Worm (Caenorhabditis elegans) whole organism, early embryonic: ENCODE data around the gene M6.4.

Experiments
- B0310.2 ChIP-seq: sonication (generic microtip); optimal IDR thresholded peaks from 2 replicates; lab custom pipeline; 2016; ENCODE audit warnings: mild to moderate bottlenecking, missing genetic modification characterization, missing compliant biosample characterization
- F13C5.2 ChIP-seq: sonication (generic microtip); optimal IDR thresholded peaks from 2 replicates; lab custom pipeline; 2017; ENCODE audit warnings: mild to moderate bottlenecking, missing genetic modification characterization, inconsistent platforms, missing compliant biosample characterization
- aly-1 ChIP-seq: sonication (generic microtip); optimal IDR thresholded peaks from 2 replicates; lab custom pipeline; 2016; ENCODE audit warnings: missing genetic modification characterization, missing compliant biosample characterization
- ama-1 ChIP-seq: fragments of 150-350 bp; optimal IDR thresholded peaks from 2 replicates; lab custom pipeline; 2014
- ceh-13 ChIP-seq: fragments of 200-800 bp; sonication (Bioruptor generic); optimal IDR thresholded peaks from 2 replicates; lab custom pipeline; 2018; ENCODE audit warnings: mild to moderate bottlenecking, missing genetic modification characterization, missing compliant biosample characterization
- ceh-36 ChIP-seq: sonication (generic microtip); optimal IDR thresholded peaks from 2 replicates; lab custom pipeline; 2016; ENCODE audit warnings: missing genetic modification characterization, inconsistent platforms, missing compliant biosample characterization
- ets-7 ChIP-seq: sonication (generic microtip); optimal IDR thresholded peaks from 2 replicates; lab custom pipeline; 2016; ENCODE audit warnings: missing genotype, missing genetic modification characterization, missing compliant biosample characterization
- flt-1 ChIP-seq: fragments of 200-800 bp; sonication (Bioruptor generic); IDR thresholded peaks from 2 replicates; pipeline ENCODE4 v1.3.6; 2022; ENCODE audit warnings: missing genetic modification characterization, missing compliant biosample characterization
- hmbx-1 ChIP-seq: sonication (generic microtip); optimal IDR thresholded peaks from 2 replicates; lab custom pipeline; 2016; ENCODE audit warnings: mild to moderate bottlenecking, missing genetic modification characterization, missing compliant biosample characterization
- hmg-4 ChIP-seq: fragments of 200-800 bp; sonication (Bioruptor generic); optimal IDR thresholded peaks from 2 replicates; lab custom pipeline; 2018; ENCODE audit warnings: mild to moderate bottlenecking, missing genetic modification characterization, missing compliant biosample characterization
- hnd-1 ChIP-seq: sonication (generic microtip); optimal IDR thresholded peaks from 2 replicates; lab custom pipeline; 2016; ENCODE audit warnings: missing genetic modification characterization, missing compliant biosample characterization
- pes-1 ChIP-seq: fragments of 200-800 bp; sonication (Bioruptor generic); IDR thresholded peaks from 2 replicates; pipeline ENCODE4 v1.3.6; 2022; ENCODE audit warnings: missing genetic modification reagents, missing genetic modification characterization, missing compliant biosample characterization
- scrt-1 ChIP-seq: fragments of 200-800 bp; sonication (Bioruptor generic); IDR thresholded peaks from 2 replicates; pipeline ENCODE4 v1.3.6; 2022; ENCODE audit warnings: missing genetic modification characterization, missing compliant biosample characterization
- sea-1 ChIP-seq: fragments of 200-800 bp; sonication (Bioruptor generic); conservative IDR thresholded peaks from 2 replicates; pipeline ENCODE4 v1.3.6; 2022; ENCODE audit warnings: missing genetic modification characterization, missing compliant biosample characterization
- tbx-11 ChIP-seq: fragments of 200-800 bp; sonication (Bioruptor generic); IDR thresholded peaks from 2 replicates; pipeline ENCODE4 v1.3.6; 2022; ENCODE audit warnings: missing genetic modification characterization, missing compliant biosample characterization
- tbx-37 ChIP-seq: fragments of 200-800 bp; sonication (Bioruptor generic); conservative IDR thresholded peaks from 2 replicates; pipeline ENCODE4 v1.3.6; 2022; ENCODE audit warnings: missing genetic modification reagents, missing genetic modification characterization, missing compliant biosample characterization
- tra-4 ChIP-seq: sonication (generic microtip); optimal IDR thresholded peaks from 2 replicates; lab custom pipeline; 2017; ENCODE audit warnings: missing genetic modification characterization, missing compliant biosample characterization

Gene M6.4

DNA sequence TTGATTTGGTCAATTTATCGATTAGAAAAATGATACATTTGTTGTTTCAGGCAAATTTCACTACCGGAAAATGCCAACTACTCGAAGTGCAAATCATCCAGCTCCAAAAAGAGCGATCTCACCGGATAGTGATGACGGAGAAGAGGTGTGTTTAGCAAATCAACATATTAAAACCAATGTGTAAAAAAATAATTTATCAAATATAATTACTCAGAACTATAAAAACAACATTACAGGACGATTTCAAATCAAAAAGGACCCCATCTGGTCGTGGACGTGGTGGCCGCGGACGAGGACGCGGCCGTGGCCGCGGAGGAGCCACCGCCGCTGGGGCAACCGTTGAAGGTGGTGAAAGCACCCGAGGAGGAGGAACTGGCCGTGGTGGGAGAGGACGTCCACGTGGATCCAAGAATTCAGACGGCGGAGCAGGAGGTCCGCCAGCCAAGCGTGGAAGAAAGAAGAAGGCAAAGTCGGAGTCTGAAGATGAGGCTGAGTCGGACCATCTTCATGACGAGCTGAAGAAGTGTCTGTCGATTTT, 35.0 kb upstream of the M6.4 start, which contains the start of gene F13C5.2:
TSS of gene F13C5.2 (plus strand) at position 51 of the 538 bp plus-strand sequence.
- TF ChIP-seq tra-4 (tag; lab: Kevin White, UChicago) (no peak), ceh-36 (tag; lab: Kevin White, UChicago) (no peak)

DNA sequence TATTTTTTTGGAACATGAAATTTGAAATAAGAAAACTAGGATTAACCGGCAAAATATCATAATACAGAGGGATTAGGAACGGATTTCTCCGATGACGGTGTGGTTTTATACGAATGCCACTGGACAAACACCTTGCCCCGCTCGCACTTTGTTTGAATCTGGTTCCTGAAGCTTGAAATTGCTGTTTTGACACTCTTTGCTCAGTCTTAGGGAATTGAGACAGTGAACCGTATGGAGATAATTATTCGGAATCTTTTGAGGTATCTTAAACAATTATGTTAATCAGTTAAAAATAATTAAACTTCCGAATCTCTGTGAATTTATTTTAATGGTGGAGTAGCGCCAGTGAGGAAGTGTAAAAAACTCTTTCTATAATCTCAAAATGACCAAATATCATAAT, 29.5 kb upstream of the M6.4 start, which contains the start of gene F13C5.3:
TSS of gene F13C5.3 (minus strand) at position 101 of the 400 bp plus-strand sequence.
- TF ChIP-seq hmg-4 (GFP tag; lab: Kevin White, UChicago) = no peak
- no peak for TF ChIP-seq flt-1 (GFP tag; lab: Robert Waterston, UW)
- TF ChIP-seq tbx-11 (GFP tag; lab: Robert Waterston, UW) = no peak
- peak; percentile 41 for TF ChIP-seq ceh-36 (tag; lab: Kevin White, UChicago)

DNA sequence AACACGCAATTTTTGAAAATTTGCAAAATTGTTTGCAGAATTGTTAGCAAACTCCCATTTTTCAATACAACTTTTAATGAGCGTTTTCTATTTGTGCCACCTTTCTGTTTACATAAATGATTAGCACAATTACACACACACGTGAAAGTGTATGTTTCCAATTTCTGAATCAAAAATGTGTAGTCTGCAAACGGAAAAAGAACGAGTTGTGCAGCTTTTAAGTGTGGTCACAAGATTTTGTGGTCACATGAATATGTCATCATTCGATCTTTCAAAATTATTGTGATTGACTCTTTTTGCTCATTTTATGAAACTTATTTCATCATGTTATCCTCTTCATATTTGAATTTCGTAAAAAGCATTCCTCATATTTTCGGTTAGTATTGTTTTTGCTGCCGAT, 28.3 kb upstream of the M6.4 start:
- TF ChIP-seq ama-1 (lab: Kevin White, UChicago) = no peak
- no peak for TF ChIP-seq aly-1 (tag; lab: Kevin White, UChicago)
- TF ChIP-seq sea-1 = no peak
- no peak for TF ChIP-seq ceh-36 (tag; lab: Kevin White, UChicago)
- no peak for TF ChIP-seq ets-7 (tag; lab: Kevin White, UChicago)
- no peak for TF ChIP-seq hnd-1 (tag; lab: Kevin White, UChicago)
- TF ChIP-seq hmbx-1 (tag; lab: Kevin White, UChicago) = no peak
- TF ChIP-seq hmg-4 (GFP tag; lab: Kevin White, UChicago) = no peak
- no peak for TF ChIP-seq F13C5.2 (tag; lab: Kevin White, UChicago)
- TF ChIP-seq scrt-1 (GFP tag; lab: Robert Waterston, UW) = no peak
- no peak for TF ChIP-seq tra-4 (tag; lab: Kevin White, UChicago)
- no peak for TF ChIP-seq tbx-37 (GFP tag; lab: Robert Waterston, UW)
- no peak for TF ChIP-seq B0310.2 (tag; lab: Kevin White, UChicago)
- no peak for TF ChIP-seq ceh-13 (GFP tag; lab: Kevin White, UChicago)
- TF ChIP-seq tbx-11 (GFP tag; lab: Robert Waterston, UW) = no peak
- TF ChIP-seq flt-1 (GFP tag; lab: Robert Waterston, UW) = no peak
- TF ChIP-seq pes-1 (GFP tag; lab: Robert Waterston, UW) = no peak

DNA sequence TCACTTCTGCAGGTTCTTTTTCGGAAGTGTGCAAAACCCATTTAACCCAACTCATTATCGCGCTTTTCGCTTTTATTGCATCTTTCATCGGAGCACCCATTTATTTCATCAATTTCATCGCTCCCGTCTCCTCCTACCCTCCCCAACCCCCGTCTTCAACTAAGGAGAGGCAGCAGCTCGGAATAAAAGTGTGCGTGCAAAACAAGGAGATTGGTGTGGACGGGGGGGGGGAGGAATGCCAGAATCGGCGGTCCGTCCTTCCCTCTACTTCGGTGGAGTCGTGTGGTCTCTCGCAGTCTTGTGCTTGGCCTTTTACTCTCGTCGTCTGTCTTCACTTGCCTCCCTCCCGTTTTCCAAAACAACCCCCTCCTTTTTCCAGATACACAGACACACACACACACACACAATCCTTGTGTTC, 27.6 kb upstream of the M6.4 start:
- TF ChIP-seq flt-1 (GFP tag; lab: Robert Waterston, UW) (0 out of 2 replicates have a peak, but pooled peaks have one; percentile 8), ceh-13 (GFP tag; lab: Kevin White, UChicago) (no peak), sea-1 (no peak), B0310.2 (tag; lab: Kevin White, UChicago) (no peak), scrt-1 (GFP tag; lab: Robert Waterston, UW) (no peak), hnd-1 (tag; lab: Kevin White, UChicago) (no peak), tbx-11 (GFP tag; lab: Robert Waterston, UW) (no peak), F13C5.2 (tag; lab: Kevin White, UChicago) (peak; percentile 94), hmg-4 (GFP tag; lab: Kevin White, UChicago) (peak; percentile 86), aly-1 (tag; lab: Kevin White, UChicago) (peak; percentile 73)

DNA sequence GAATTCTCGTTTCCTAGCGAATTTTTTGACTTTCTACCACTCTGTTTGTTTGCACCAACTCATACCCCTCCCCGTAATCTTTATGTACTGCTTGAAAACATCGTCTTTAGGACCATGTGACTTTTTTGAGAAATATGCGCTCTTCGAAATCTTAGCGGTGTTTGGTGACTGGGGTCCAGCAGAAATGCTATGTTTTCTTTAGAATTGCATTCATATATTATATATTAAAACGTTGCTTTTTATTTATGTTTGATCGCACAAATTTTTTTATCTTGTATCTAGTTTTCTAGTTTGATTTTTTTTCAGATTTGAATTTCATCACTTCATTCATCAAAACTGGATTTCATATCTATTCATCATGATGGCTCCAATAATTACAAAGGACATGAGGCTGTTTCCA, 27.1 kb upstream of the M6.4 start, which contains the start of gene F13C5.1:
TSS of gene F13C5.1 (plus strand) at position 301 of the 400 bp plus-strand sequence.
- no peak for TF ChIP-seq ceh-13 (GFP tag; lab: Kevin White, UChicago)
- TF ChIP-seq hmbx-1 (tag; lab: Kevin White, UChicago) = no peak
- TF ChIP-seq B0310.2 (tag; lab: Kevin White, UChicago) = no peak
- TF ChIP-seq tra-4 (tag; lab: Kevin White, UChicago) = no peak
- TF ChIP-seq sea-1 = no peak
- no peak for TF ChIP-seq ceh-36 (tag; lab: Kevin White, UChicago)
- no peak for TF ChIP-seq aly-1 (tag; lab: Kevin White, UChicago)
- TF ChIP-seq flt-1 (GFP tag; lab: Robert Waterston, UW) = no peak
- no peak for TF ChIP-seq hnd-1 (tag; lab: Kevin White, UChicago)
- no peak for TF ChIP-seq tbx-11 (GFP tag; lab: Robert Waterston, UW)
- no peak for TF ChIP-seq hmg-4 (GFP tag; lab: Kevin White, UChicago)

DNA sequence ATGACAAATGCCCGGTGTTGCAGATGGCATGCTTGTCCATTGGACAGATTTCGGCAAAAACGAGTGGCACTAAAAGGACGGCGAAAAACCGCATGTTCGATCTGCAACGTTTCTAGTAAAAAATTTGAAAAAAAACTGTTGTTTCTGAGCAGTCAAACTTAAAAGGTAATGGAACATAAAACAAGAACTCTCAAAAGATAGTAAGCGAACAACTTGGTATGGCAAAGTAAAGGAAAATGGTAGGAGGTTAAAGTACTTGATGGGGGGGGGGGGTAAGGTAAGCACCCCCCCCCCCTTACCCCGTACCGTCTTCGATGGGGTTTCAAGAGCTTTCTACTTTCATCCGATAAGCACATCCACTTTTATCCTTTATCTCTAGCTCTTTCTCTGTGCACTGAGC, 20.6 kb upstream of the M6.4 start, which contains the start of gene F13C5.5:
TSS of gene F13C5.5 (minus strand) at position 101 of the 400 bp plus-strand sequence.
- TF ChIP-seq ceh-13 (GFP tag; lab: Kevin White, UChicago) = no peak
- TF ChIP-seq tbx-11 (GFP tag; lab: Robert Waterston, UW) = no peak
- no peak for TF ChIP-seq ets-7 (tag; lab: Kevin White, UChicago)
- no peak for TF ChIP-seq ceh-36 (tag; lab: Kevin White, UChicago)
- TF ChIP-seq F13C5.2 (tag; lab: Kevin White, UChicago) = no peak
- no peak for TF ChIP-seq tbx-37 (GFP tag; lab: Robert Waterston, UW)
- TF ChIP-seq flt-1 (GFP tag; lab: Robert Waterston, UW) = no peak
- no peak for TF ChIP-seq pes-1 (GFP tag; lab: Robert Waterston, UW)

DNA sequence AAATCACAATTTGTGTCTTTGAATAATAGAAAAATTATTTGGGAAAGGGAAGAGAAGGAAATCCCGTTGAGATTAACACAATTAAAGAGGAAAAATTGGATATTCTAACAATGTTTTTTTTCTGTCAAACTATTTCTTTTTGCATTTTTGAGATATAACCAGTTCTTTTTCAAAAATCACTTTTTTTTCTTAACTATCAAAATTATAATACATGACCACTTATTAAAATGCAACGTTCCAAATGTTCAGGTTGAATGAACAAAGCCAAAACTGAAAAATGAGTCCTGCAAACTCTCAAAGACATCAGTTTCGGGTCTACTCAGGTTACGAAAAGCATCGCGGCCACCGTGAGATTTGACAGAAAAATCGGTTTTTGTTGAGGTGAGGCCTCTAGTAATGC, 19.4 kb upstream of the M6.4 start:
- no peak for TF ChIP-seq ceh-13 (GFP tag; lab: Kevin White, UChicago)
- TF ChIP-seq ceh-36 (tag; lab: Kevin White, UChicago) = no peak
- TF ChIP-seq ets-7 (tag; lab: Kevin White, UChicago) = no peak
- TF ChIP-seq F13C5.2 (tag; lab: Kevin White, UChicago) = no peak
- TF ChIP-seq sea-1 = no peak
- TF ChIP-seq hmbx-1 (tag; lab: Kevin White, UChicago) = no peak
- TF ChIP-seq tbx-37 (GFP tag; lab: Robert Waterston, UW) = no peak
- TF ChIP-seq flt-1 (GFP tag; lab: Robert Waterston, UW) = no peak
- TF ChIP-seq hnd-1 (tag; lab: Kevin White, UChicago) = no peak
- TF ChIP-seq hmg-4 (GFP tag; lab: Kevin White, UChicago) = no peak
